Worm (Caenorhabditis elegans) whole organism, L4 larva: ENCODE measurements around the gene C36E6.2.
A peak's percentile ranks its signal among the peaks of the same experiment; 100 is the strongest.

Source experiments
- D1046.2 ChIP-seq: fragments of 200-800 bp; sonication (Bioruptor generic); IDR thresholded peaks from 2 replicates; pipeline ENCODE4 v1.3.6; 2022; ENCODE audit warnings: missing genetic modification characterization, missing compliant biosample characterization
- F10B5.3 ChIP-seq: sonication (generic microtip); optimal IDR thresholded peaks from 2 replicates; lab custom pipeline; 2016; ENCODE audit warnings: mild to moderate bottlenecking, missing genetic modification characterization, missing compliant biosample characterization
- F49E8.2 ChIP-seq: sonication (generic microtip); optimal IDR thresholded peaks from 2 replicates; lab custom pipeline; 2016; ENCODE audit warnings: missing compliant biosample characterization, mild to moderate bottlenecking, missing genetic modification characterization, borderline replicate concordance
- Y5F2A.4 ChIP-seq: fragments of 200-800 bp; sonication (Bioruptor generic); optimal IDR thresholded peaks from 2 replicates; lab custom pipeline; 2018; ENCODE audit warnings: mild to moderate bottlenecking, missing genetic modification characterization, missing compliant biosample characterization
- ZK337.2 ChIP-seq: fragments of 200-800 bp; sonication (Bioruptor generic); IDR thresholded peaks from 2 replicates; pipeline ENCODE4 v1.3.6; 2022; ENCODE audit warnings: missing genetic modification reagents, missing genetic modification characterization, missing compliant biosample characterization
- ama-1 ChIP-seq: fragments of 150-350 bp; optimal IDR thresholded peaks from 2 replicates; lab custom pipeline; 2014; ENCODE audit warnings: inconsistent platforms, mixed read lengths
- arid-1 ChIP-seq: fragments of 200-800 bp; sonication (Bioruptor generic); conservative IDR thresholded peaks from 2 replicates; pipeline ENCODE4 v1.3.6; 2022; ENCODE audit warnings: missing genetic modification reagents, missing genetic modification characterization, missing compliant biosample characterization
- attf-4 ChIP-seq: sonication (generic microtip); optimal IDR thresholded peaks from 3 replicates; lab custom pipeline; 2017; ENCODE audit warnings: missing biosample characterization, missing genetic modification characterization
- ceh-20 ChIP-seq: fragments of 200-800 bp; sonication (Bioruptor generic); IDR thresholded peaks from 2 replicates; pipeline ENCODE4 v1.3.6; 2022; ENCODE audit warnings: missing genetic modification reagents, missing genetic modification characterization, missing compliant biosample characterization
- ctbp-1 ChIP-seq: fragments of 200-800 bp; sonication (Bioruptor generic); IDR thresholded peaks from 2 replicates; pipeline ENCODE4 v1.3.6; 2022; ENCODE audit warnings: missing genetic modification reagents, missing genetic modification characterization, missing compliant biosample characterization
- daf-12 ChIP-seq: fragments of 150-350 bp; optimal IDR thresholded peaks from 2 replicates; lab custom pipeline; 2014; ENCODE audit warnings: missing biosample characterization, missing genetic modification reagents, missing genetic modification characterization
- daf-16 ChIP-seq, 3 experiments: sonication (generic microtip); optimal IDR thresholded peaks; 2 replicates each; lab custom pipeline; 2016 to 2017; ENCODE audit warnings: missing genetic modification characterization in 3 of 3, missing genetic modification reagents in 3 of 3, mild to moderate bottlenecking in 2 of 3, missing compliant biosample characterization in 2 of 3, missing biosample characterization in 1 of 3, moderate library complexity in 1 of 3
- daf-8 ChIP-seq: fragments of 200-800 bp; sonication (Bioruptor generic); IDR thresholded peaks from 2 replicates; pipeline ENCODE4 v1.3.6; 2022; ENCODE audit warnings: missing genetic modification characterization, missing compliant biosample characterization
- dmd-9 ChIP-seq: fragments of 200-800 bp; sonication (Bioruptor generic); IDR thresholded peaks from 2 replicates; pipeline ENCODE4 v1.3.6; 2022; ENCODE audit warnings: missing genetic modification reagents, missing genetic modification characterization, missing compliant biosample characterization
- dpl-1 ChIP-seq: fragments of 150-350 bp; optimal IDR thresholded peaks from 2 replicates; lab custom pipeline; 2014; ENCODE audit warnings: missing biosample characterization, missing genetic modification reagents, missing genetic modification characterization
- egl-27 ChIP-seq: sonication (generic microtip); optimal IDR thresholded peaks from 3 replicates; lab custom pipeline; 2017; ENCODE audit warnings: missing biosample characterization, missing genetic modification reagents, missing genetic modification characterization
- egl-43 ChIP-seq: fragments of 200-800 bp; sonication (Bioruptor generic); IDR thresholded peaks from 2 replicates; pipeline ENCODE4 v1.3.6; 2022; ENCODE audit warnings: missing genetic modification reagents, missing genetic modification characterization, missing compliant biosample characterization
- hif-1 ChIP-seq, 2 experiments: sonication (generic microtip); optimal IDR thresholded peaks; 2 replicates each; lab custom pipeline; 2016 to 2017; ENCODE audit warnings: missing compliant biosample characterization in 2 of 2, missing genetic modification characterization in 2 of 2, missing genetic modification reagents in 2 of 2, missing genotype in 2 of 2, mild to moderate bottlenecking in 1 of 2
- hlh-11 ChIP-seq: fragments of 200-800 bp; sonication (Bioruptor generic); optimal IDR thresholded peaks from 2 replicates; lab custom pipeline; 2018; ENCODE audit warnings: mild to moderate bottlenecking, missing genetic modification characterization, missing compliant biosample characterization
- hlh-30 ChIP-seq: sonication (generic microtip); optimal IDR thresholded peaks from 2 replicates; lab custom pipeline; 2017; ENCODE audit warnings: antibody characterized with exemption, mild to moderate bottlenecking, missing genetic modification characterization, missing compliant biosample characterization; ENCODE audit not compliant: insufficient read depth
- jun-1 ChIP-seq: fragments of 150-350 bp; optimal IDR thresholded peaks from 2 replicates; lab custom pipeline; 2014; ENCODE audit warnings: missing biosample characterization, missing genetic modification reagents, missing genetic modification characterization
- lim-7 ChIP-seq: fragments of 200-800 bp; sonication (Bioruptor generic); IDR thresholded peaks from 2 replicates; pipeline ENCODE4 v1.3.6; 2022; ENCODE audit warnings: missing genetic modification characterization, missing compliant biosample characterization
- lin-29 ChIP-seq: fragments of 200-800 bp; sonication (Bioruptor generic); IDR thresholded peaks from 2 replicates; pipeline ENCODE4 v1.3.6; 2022; ENCODE audit warnings: missing genetic modification reagents, missing genetic modification characterization, missing compliant biosample characterization
- lin-38 ChIP-seq: fragments of 200-800 bp; sonication (Bioruptor generic); IDR thresholded peaks from 2 replicates; pipeline ENCODE4 v1.3.6; 2022; ENCODE audit warnings: missing genetic modification reagents, missing genetic modification characterization, missing compliant biosample characterization
- lir-3 ChIP-seq: sonication (generic microtip); optimal IDR thresholded peaks from 2 replicates; lab custom pipeline; 2016; ENCODE audit warnings: mild to moderate bottlenecking, missing genetic modification characterization, missing compliant biosample characterization
- lsy-2 ChIP-seq, 2 experiments: fragments of 150-350 bp in 1 of 2; sonication (generic microtip) in 1 of 2; optimal IDR thresholded peaks; 2 replicates each; lab custom pipeline; 2014 to 2017; ENCODE audit warnings: missing biosample characterization in 2 of 2, missing genetic modification characterization in 2 of 2
- mdl-1 ChIP-seq, 2 experiments: fragments of 150-350 bp in 1 of 2; sonication (generic microtip) in 1 of 2; optimal IDR thresholded peaks; 2 replicates each; lab custom pipeline; 2014 to 2017; ENCODE audit warnings: missing biosample characterization in 2 of 2, missing genetic modification characterization in 2 of 2
- mdt-29 ChIP-seq: fragments of 200-800 bp; sonication (Bioruptor generic); IDR thresholded peaks from 2 replicates; pipeline ENCODE4 v1.3.6; 2022; ENCODE audit warnings: missing genetic modification reagents, missing genetic modification characterization, missing compliant biosample characterization
- mep-1 ChIP-seq: fragments of 150-350 bp; sonication (generic microtip); optimal IDR thresholded peaks from 3 replicates; lab custom pipeline; 2014; ENCODE audit warnings: missing biosample characterization, missing genetic modification characterization
- mes-2 ChIP-seq: sonication (generic microtip); optimal IDR thresholded peaks from 2 replicates; lab custom pipeline; 2016; ENCODE audit warnings: missing genotype, mild to moderate bottlenecking, missing genetic modification characterization, missing compliant biosample characterization; ENCODE audit not compliant: poor library complexity, severe bottlenecking
- nhr-237 ChIP-seq: sonication (generic microtip); optimal IDR thresholded peaks from 2 replicates; lab custom pipeline; 2017; ENCODE audit warnings: missing biosample characterization, missing genetic modification characterization
- nhr-25 ChIP-seq: sonication (generic microtip); optimal IDR thresholded peaks from 2 replicates; lab custom pipeline; 2017; ENCODE audit warnings: missing genetic modification characterization, mild to moderate bottlenecking, missing compliant biosample characterization, antibody characterized with exemption, moderate library complexity, borderline replicate concordance; ENCODE audit not compliant: insufficient read depth
- nhr-41 ChIP-seq: fragments of 200-800 bp; sonication (Bioruptor generic); IDR thresholded peaks from 2 replicates; pipeline ENCODE4 v1.3.6; 2022; ENCODE audit warnings: missing genetic modification reagents, missing genetic modification characterization, missing compliant biosample characterization
- nhr-42 ChIP-seq: fragments of 200-800 bp; sonication (Bioruptor generic); IDR thresholded peaks from 2 replicates; pipeline ENCODE4 v1.3.6; 2022; ENCODE audit warnings: missing genetic modification characterization, missing compliant biosample characterization
- nhr-48 ChIP-seq: sonication (generic microtip); optimal IDR thresholded peaks from 2 replicates; lab custom pipeline; 2016; ENCODE audit warnings: mild to moderate bottlenecking, missing genetic modification characterization, missing compliant biosample characterization
- nhr-76 ChIP-seq: fragments of 150-350 bp; optimal IDR thresholded peaks from 2 replicates; lab custom pipeline; 2014; ENCODE audit warnings: missing biosample characterization, missing genetic modification characterization
- sdz-12 ChIP-seq: fragments of 200-800 bp; sonication (Bioruptor generic); optimal IDR thresholded peaks from 2 replicates; lab custom pipeline; 2018; ENCODE audit warnings: mild to moderate bottlenecking, missing genetic modification characterization, missing compliant biosample characterization
- set-16 ChIP-seq: fragments of 200-800 bp; sonication (Bioruptor generic); IDR thresholded peaks from 2 replicates; pipeline ENCODE4 v1.3.6; 2022; ENCODE audit warnings: missing genetic modification reagents, missing genetic modification characterization, missing compliant biosample characterization
- skn-1 ChIP-seq: fragments of 150-350 bp; optimal IDR thresholded peaks from 2 replicates; lab custom pipeline; 2014; ENCODE audit warnings: missing biosample characterization, missing genetic modification characterization
- snpc-4 ChIP-seq: fragments of 150-350 bp; optimal IDR thresholded peaks from 2 replicates; lab custom pipeline; 2014; ENCODE audit warnings: missing biosample characterization, missing genetic modification characterization
- spr-3 ChIP-seq: fragments of 200-800 bp; sonication (Bioruptor generic); optimal IDR thresholded peaks from 2 replicates; lab custom pipeline; 2018; ENCODE audit warnings: mild to moderate bottlenecking, missing genetic modification characterization, missing compliant biosample characterization
- unc-130 ChIP-seq: sonication (generic microtip); optimal IDR thresholded peaks from 2 replicates; lab custom pipeline; 2016; ENCODE audit warnings: missing genetic modification reagents, missing genetic modification characterization, missing compliant biosample characterization
- unc-62 ChIP-seq, 3 experiments: fragments of 150-350 bp in 1 of 3; sonication (generic microtip); optimal IDR thresholded peaks in 2 of 3; peaks in 1 of 3; 1 replicate in 1 of 3; 2 replicates in 2 of 3; lab custom pipeline; 2014 to 2017; ENCODE audit warnings: missing biosample characterization in 3 of 3, missing genetic modification characterization in 3 of 3, missing genetic modification reagents in 3 of 3, missing genotype in 1 of 3
- zag-1 ChIP-seq: fragments of 150-350 bp; optimal IDR thresholded peaks from 2 replicates; lab custom pipeline; 2014; ENCODE audit warnings: missing biosample characterization, missing genetic modification characterization
- zip-11 ChIP-seq: fragments of 200-800 bp; sonication (Bioruptor generic); IDR thresholded peaks from 2 replicates; pipeline ENCODE4 v1.3.6; 2022; ENCODE audit warnings: missing genetic modification characterization, missing compliant biosample characterization
- zip-2 ChIP-seq: fragments of 150-350 bp; optimal IDR thresholded peaks from 2 replicates; lab custom pipeline; 2014; ENCODE audit warnings: missing biosample characterization, missing genetic modification characterization
- ztf-11 ChIP-seq: fragments of 150-350 bp; optimal IDR thresholded peaks from 2 replicates; lab custom pipeline; 2014; ENCODE audit warnings: missing biosample characterization, missing genetic modification characterization
- ztf-7 ChIP-seq: fragments of 150-350 bp; optimal IDR thresholded peaks from 2 replicates; lab custom pipeline; 2014; ENCODE audit warnings: missing biosample characterization, missing genetic modification characterization

The C36E6.2 gene

ce11 chrX:17422593-17422992 is 28.9 kb upstream of the C36E6.2 start:
- no peak for TF ChIP-seq lir-3 (tag; lab: Kevin White, UChicago)
- TF ChIP-seq hlh-11 (tag; lab: Kevin White, UChicago): peak; percentile 11
- TF ChIP-seq hif-1 (tag; optimal IDR thresholded peaks at IDR 0.05; lab: Kevin White, UChicago): no peak
- TF ChIP-seq attf-4 (tag; lab: Kevin White, UChicago): no peak
- TF ChIP-seq zip-2: no peak
- TF ChIP-seq hlh-30 (tag; lab: Kevin White, UChicago): peak; percentile 41
- no peak for TF ChIP-seq F10B5.3 (tag; lab: Kevin White, UChicago)
- TF ChIP-seq ctbp-1: no peak
- no peak for TF ChIP-seq mes-2 (tag; lab: Kevin White, UChicago)
- no peak for TF ChIP-seq nhr-76
- TF ChIP-seq sdz-12: no peak
- no peak for TF ChIP-seq nhr-42 (GFP tag; lab: Robert Waterston, UW)
- no peak for TF ChIP-seq snpc-4 (tag; lab: Kevin White, UChicago)
- peak in 1 of 2 experiments; percentile 91 for TF ChIP-seq unc-62 (GFP tag; optimal IDR thresholded peaks at IDR 0.05 in 1 of 2; lab: Kevin White, UChicago)
- TF ChIP-seq unc-62 (tag; optimal IDR thresholded peaks at IDR 0.05; lab: Kevin White, UChicago): no peak

ce11 chrX:17423894-17424594 is 27.4 kb upstream of the C36E6.2 start:
- TF ChIP-seq Y5F2A.4 (GFP tag; lab: Kevin White, UChicago) (no peak), F10B5.3 (tag; lab: Kevin White, UChicago) (no peak), hlh-30 (tag; lab: Kevin White, UChicago) (peak; percentile 77), egl-27 (no peak), lim-7 (GFP tag; lab: Robert Waterston, UW) (no peak), spr-3 (GFP tag; lab: Kevin White, UChicago) (no peak), lsy-2 (tag; optimal IDR thresholded peaks at IDR 0.05; lab: Kevin White, UChicago) (no peak), set-16 (no peak), lin-38 (GFP tag; lab: Robert Waterston, UW) (no peak), F49E8.2 (tag; lab: Kevin White, UChicago) (no peak), sdz-12 (no peak), skn-1 (no peak), nhr-41 (GFP tag; lab: Robert Waterston, UW) (no peak), zag-1 (tag; lab: Kevin White, UChicago) (no peak), nhr-25 (tag; lab: Kevin White, UChicago) (no peak), daf-8 (GFP tag; lab: Robert Waterston, UW) (no peak), ztf-11 (no peak), D1046.2 (GFP tag; lab: Robert Waterston, UW) (no peak), ztf-7 (tag; lab: Kevin White, UChicago) (no peak), egl-43 (GFP tag; lab: Robert Waterston, UW) (no peak), mep-1 (peak; percentile 9), lin-29 (GFP tag; lab: Robert Waterston, UW) (no peak), daf-16 (GFP tag; optimal IDR thresholded peaks at IDR 0.05; lab: Kevin White, UChicago) (no peak), daf-16 (tag; optimal IDR thresholded peaks at IDR 0.05; lab: Kevin White, UChicago) (no peak), zip-11 (no peak), ZK337.2 (GFP tag; lab: Robert Waterston, UW) (no peak), arid-1 (GFP tag; lab: Robert Waterston, UW) (no peak), hif-1 (tag; optimal IDR thresholded peaks at IDR 0.05; lab: Kevin White, UChicago) (no peak), nhr-48 (tag; lab: Kevin White, UChicago) (peak; percentile 56), ama-1 (no peak), nhr-237 (no peak), mdl-1 (tag; optimal IDR thresholded peaks at IDR 0.05; lab: Kevin White, UChicago) (no peak), dpl-1 (no peak), ceh-20 (GFP tag; lab: Robert Waterston, UW) (0 out of 2 replicates have a peak, but pooled peaks have one; percentile 10), unc-130 (GFP tag; lab: Kevin White, UChicago) (no peak), mdt-29 (GFP tag; lab: Robert Waterston, UW) (peak; percentile 81), jun-1 (no peak), daf-12 (tag; lab: Kevin White, UChicago) (no peak), dmd-9 (GFP tag; lab: Robert Waterston, UW) (no peak)
